Worm (Caenorhabditis elegans): ENCODE data around the gene mdt-10.
A peak's percentile ranks its signal among the peaks of the same experiment; 100 is the strongest.

Gene mdt-10

ce11 chrII:7850575-7850974 is 4.3 kb downstream of the mdt-10 start:
- TF ChIP-seq php-3 (GFP tag; IDR thresholded peaks at IDR 0.05) (peak; percentile 84), lsy-2 (tag; optimal IDR thresholded peaks at IDR 0.05) (peak in 1 of 2 experiments; percentile 1), cey-2 (tag; optimal IDR thresholded peaks at IDR 0.05; ENCODE audit: borderline replicate concordance, insufficient read depth) (no peak)

DNA sequence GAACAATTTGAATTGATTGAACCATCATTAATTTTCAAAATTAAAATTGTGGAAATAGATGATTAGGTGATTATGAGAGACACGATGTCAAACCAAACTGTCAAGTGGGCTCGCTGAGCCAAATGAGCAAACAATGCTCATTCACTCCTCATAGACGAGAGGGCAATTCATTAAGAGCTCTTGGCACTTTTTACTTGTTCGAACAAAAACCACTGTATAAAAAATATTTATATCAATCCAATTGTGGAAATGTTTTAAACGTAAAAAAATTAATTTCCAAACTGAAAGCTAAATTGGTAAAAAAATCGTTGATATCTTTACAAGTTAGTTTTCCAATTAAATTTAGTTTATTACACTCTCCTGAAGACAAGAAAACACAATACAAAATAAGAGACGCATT is 5.1 kb downstream of the mdt-10 start, which contains the start of gene acr-7:
Gene acr-7, minus strand, starts transcription at position 101 of the 400 bp plus-strand sequence.
- no peak for TF ChIP-seq dmd-8 (GFP tag; IDR thresholded peaks at IDR 0.05)
- no peak for TF ChIP-seq snpc-1.2 (GFP tag; IDR thresholded peaks at IDR 0.05)
- TF ChIP-seq lin-15B (tag; optimal IDR thresholded peaks at IDR 0.05) = no peak
- TF ChIP-seq snpc-4 (tag; optimal IDR thresholded peaks at IDR 0.05) = no peak
- no peak for TF ChIP-seq ceh-20 (GFP tag; IDR thresholded peaks at IDR 0.05)
- no peak for TF ChIP-seq mdt-29 (GFP tag; IDR thresholded peaks at IDR 0.05)
- no peak for TF ChIP-seq dve-1 (tag; optimal IDR thresholded peaks at IDR 0.05; ENCODE audit: insufficient read depth)

DNA sequence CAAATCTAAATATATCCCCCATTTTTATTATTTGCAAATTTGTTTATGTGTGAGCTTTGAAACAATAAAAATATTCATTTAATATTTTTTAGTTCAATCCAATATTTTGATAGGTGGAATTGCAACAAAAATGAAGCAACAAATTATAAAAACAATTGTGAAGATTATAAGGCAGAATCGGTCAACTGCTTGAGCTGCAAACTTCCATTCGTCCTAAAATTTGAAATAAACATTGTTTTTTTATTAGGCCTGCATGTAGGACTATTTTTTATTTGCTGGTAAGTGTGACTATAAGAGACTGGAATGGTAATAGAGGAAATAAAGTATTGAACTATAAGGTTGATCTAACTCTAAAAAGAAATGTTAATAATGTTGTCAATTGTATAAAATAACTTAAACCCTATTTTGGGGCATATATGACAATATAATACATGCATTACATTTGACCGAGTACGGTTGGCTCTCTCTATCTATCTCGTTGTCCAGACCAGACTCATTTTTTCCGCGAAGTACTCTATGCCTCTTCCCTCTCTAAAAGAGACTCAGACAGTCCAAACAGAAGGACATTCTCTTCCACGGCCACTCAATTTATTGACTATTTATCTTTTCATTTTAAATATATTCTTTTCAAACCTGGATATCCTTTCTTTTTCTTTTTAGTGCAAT is 9.1 kb downstream of the mdt-10 start, which contains the start of gene T09A5.4:
Gene T09A5.4, plus strand, starts transcription at position 616 of the 666 bp plus-strand sequence.
- TF ChIP-seq unc-62 (GFP tag; optimal IDR thresholded peaks at IDR 0.05 in 1 of 2) = peak in 1 of 2 experiments; percentile 92
- no peak for TF ChIP-seq unc-62 (tag; optimal IDR thresholded peaks at IDR 0.05)
- TF ChIP-seq mes-2 (tag; optimal IDR thresholded peaks at IDR 0.05; ENCODE audit: poor library complexity, severe bottlenecking) = peak; percentile 45
- no peak for TF ChIP-seq lir-3 (tag; optimal IDR thresholded peaks at IDR 0.05)
- TF ChIP-seq lsy-2 (tag; optimal IDR thresholded peaks at IDR 0.05) = peak in 1 of 2 experiments; percentile 33

ce11 chrII:7842053-7842452 is 12.8 kb downstream of the mdt-10 start, which contains the start of gene klp-3:
klp-3 (plus strand) TSS chrII:7842353.
- no peak for TF ChIP-seq mdt-29 (GFP tag; IDR thresholded peaks at IDR 0.05)
- TF ChIP-seq daf-19 (GFP tag; conservative IDR thresholded peaks at IDR 0.05) = no peak
- TF ChIP-seq nhr-11 (tag; optimal IDR thresholded peaks at IDR 0.05) = no peak
- TF ChIP-seq fos-1 (tag; optimal IDR thresholded peaks at IDR 0.05) = no peak
- TF ChIP-seq lim-7 (GFP tag; IDR thresholded peaks at IDR 0.05) = no peak
- no peak for TF ChIP-seq pqm-1 (tag; optimal IDR thresholded peaks at IDR 0.05)
- TF ChIP-seq nhr-42 (GFP tag; IDR thresholded peaks at IDR 0.05) = no peak
- TF ChIP-seq attf-4 (tag; optimal IDR thresholded peaks at IDR 0.05) = no peak
- no peak for TF ChIP-seq cey-2 (tag; optimal IDR thresholded peaks at IDR 0.05; ENCODE audit: borderline replicate concordance, insufficient read depth)
- no peak for TF ChIP-seq dmd-8 (GFP tag; IDR thresholded peaks at IDR 0.05)
- no peak for TF ChIP-seq ctbp-1 (GFP tag; IDR thresholded peaks at IDR 0.05)
- TF ChIP-seq F49E8.2 (tag; optimal IDR thresholded peaks at IDR 0.05; ENCODE audit: borderline replicate concordance) = no peak
- TF ChIP-seq ceh-28 (tag; optimal IDR thresholded peaks at IDR 0.05) = no peak
- no peak for TF ChIP-seq jun-1 (tag; optimal IDR thresholded peaks at IDR 0.05)
- TF ChIP-seq tra-1 (GFP tag; IDR thresholded peaks at IDR 0.05) = no peak
- TF ChIP-seq daf-8 (GFP tag; IDR thresholded peaks at IDR 0.05) = no peak
- TF ChIP-seq nhr-41 (GFP tag; IDR thresholded peaks at IDR 0.05) = no peak

DNA sequence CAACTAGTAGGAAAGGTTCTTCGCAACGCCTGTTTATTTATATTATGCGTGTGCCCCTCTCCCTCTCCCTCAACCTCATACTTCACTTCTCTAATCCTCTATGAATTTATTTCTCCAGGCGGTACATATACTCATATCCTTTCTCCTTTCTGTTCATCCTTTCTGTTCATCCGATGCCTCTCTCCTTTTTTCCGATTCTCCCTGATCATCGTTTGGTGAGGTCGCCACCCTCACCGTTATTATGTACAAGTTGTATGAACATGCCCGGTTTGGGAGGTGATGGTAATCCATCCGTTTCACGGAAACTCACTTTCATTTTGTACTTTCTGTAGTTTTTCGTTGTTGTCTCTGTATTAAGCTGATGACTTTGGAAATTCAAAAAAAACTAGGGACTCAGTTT is 15.1 kb downstream of the mdt-10 start:
- no peak for TF ChIP-seq lir-3 (tag; optimal IDR thresholded peaks at IDR 0.05)
- TF ChIP-seq pqm-1 (tag; optimal IDR thresholded peaks at IDR 0.05) = no peak
- no peak for TF ChIP-seq jun-1 (tag; optimal IDR thresholded peaks at IDR 0.05)
- TF ChIP-seq Y48G9A.11 (GFP tag; IDR thresholded peaks at IDR 0.05) = no peak
- no peak for TF ChIP-seq F26F4.8 (GFP tag; conservative IDR thresholded peaks at IDR 0.05)
- no peak for TF ChIP-seq D1046.2 (GFP tag; IDR thresholded peaks at IDR 0.05)

Data from whole organism, L4 larva.